Worm (Caenorhabditis elegans) whole organism, dauer: ENCODE measurements around the gene C35B1.8.

Experiments used
- unc-62 ChIP-seq: sonication (generic microtip); optimal IDR thresholded peaks from 2 replicates; lab custom pipeline; 2017; ENCODE audit warnings: missing biosample characterization, missing genetic modification reagents, missing genetic modification characterization

Gene C35B1.8

ce11 chrIV:4084109-4084508 is 5.3 kb upstream of the C35B1.8 start, which contains the start of gene C35B1.5:
Gene C35B1.5, minus strand, starts transcription at chrIV:4084209.
- no peak for TF ChIP-seq unc-62 (GFP tag; lab: Kevin White, UChicago)

ce11 chrIV:4083094-4083493 is 4.3 kb upstream of the C35B1.8 start:
- TF ChIP-seq unc-62 (GFP tag; lab: Kevin White, UChicago): no peak

- TF ChIP-seq unc-62 (GFP tag; lab: Kevin White, UChicago): no peak
These were observed 3.8 kb upstream of the C35B1.8 start for ce11 chrIV:4082599-4082998.

- TF ChIP-seq unc-62 (GFP tag; lab: Kevin White, UChicago): no peak
These were observed 2.0 kb upstream of the C35B1.8 start, which contains the start of the genes C35B1.9 and C35B1.3 for ce11 chrIV:4080846-4081245. Gene C35B1.9, minus strand, starts transcription at chrIV:4080946. Gene C35B1.3, plus strand, starts transcription at chrIV:4081151.

- no peak for TF ChIP-seq unc-62 (GFP tag; lab: Kevin White, UChicago)
These were observed 713 bp upstream of the C35B1.8 start, which contains the start of gene C35B1.4 for ce11 chrIV:4079514-4079913. Gene C35B1.4, plus strand, starts transcription at chrIV:4079814.

- TF ChIP-seq unc-62 (GFP tag; lab: Kevin White, UChicago): no peak
These were observed 2.0 kb downstream of the C35B1.8 start for ce11 chrIV:4076690-4077295.

ce11 chrIV:4074610-4075009 is 4.2 kb downstream of the C35B1.8 start, which contains the start of gene W03D2.9:
Gene W03D2.9, minus strand, starts transcription at chrIV:4074710.
- TF ChIP-seq unc-62 (GFP tag; lab: Kevin White, UChicago): no peak

- TF ChIP-seq unc-62 (GFP tag; lab: Kevin White, UChicago): no peak
These were observed 6.8 kb downstream of the C35B1.8 start, which contains the start of gene pqn-75 for ce11 chrIV:4072027-4072426. Gene pqn-75, plus strand, starts transcription at chrIV:4072327.

- no peak for TF ChIP-seq unc-62 (GFP tag; lab: Kevin White, UChicago)
These were observed 8.0 kb downstream of the C35B1.8 start for ce11 chrIV:4070810-4071209.

ce11 chrIV:4068480-4068879 is 10.3 kb downstream of the C35B1.8 start, which contains the start of gene fbxb-55:
Gene fbxb-55, plus strand, starts transcription at chrIV:4068780.
- TF ChIP-seq unc-62 (GFP tag; lab: Kevin White, UChicago): no peak

- no peak for TF ChIP-seq unc-62 (GFP tag; lab: Kevin White, UChicago)
These were observed 11.5 kb downstream of the C35B1.8 start for ce11 chrIV:4067336-4067735.

ce11 chrIV:4063573-4063972 is 15.2 kb downstream of the C35B1.8 start, which contains the start of gene ilys-6:
Gene ilys-6, minus strand, starts transcription at chrIV:4063673.
- TF ChIP-seq unc-62 (GFP tag; lab: Kevin White, UChicago): no peak

ce11 chrIV:4055297-4055696 is 23.5 kb downstream of the C35B1.8 start:
- TF ChIP-seq unc-62 (GFP tag; lab: Kevin White, UChicago): no peak

- TF ChIP-seq unc-62 (GFP tag; lab: Kevin White, UChicago): no peak
These were observed 25.4 kb downstream of the C35B1.8 start for ce11 chrIV:4053405-4053804.

- no peak for TF ChIP-seq unc-62 (GFP tag; lab: Kevin White, UChicago)
These were observed 26.5 kb downstream of the C35B1.8 start for ce11 chrIV:4052274-4052673.

ce11 chrIV:4051539-4051938 is 27.3 kb downstream of the C35B1.8 start, which contains the start of gene wrt-5:
Gene wrt-5, minus strand, starts transcription at chrIV:4051639.
- TF ChIP-seq unc-62 (GFP tag; lab: Kevin White, UChicago): no peak
